Fruit fly (Drosophila melanogaster) whole organism, embryonic: Measurements from ENCODE around the gene Fancl.

Source experiments
- Aef1 ChIP-seq: fragments of 200-800 bp; sonication (Bioruptor generic); IDR thresholded peaks from 3 replicates; pipeline ENCODE4 v1.3.6; 2022; ENCODE audit warnings: missing biosample characterization, missing genetic modification characterization
- BEAF-32 ChIP-seq: fragments of 200-800 bp; sonication (Bioruptor generic); optimal IDR thresholded peaks from 3 replicates; lab custom pipeline; 2017; ENCODE audit warnings: missing biosample characterization, missing genetic modification characterization, mild to moderate bottlenecking, moderate library complexity, missing genetic modification reagents
- CG10321 ChIP-seq: fragments of 200-800 bp; sonication (Bioruptor generic); IDR thresholded peaks from 2 replicates; pipeline ENCODE4 v1.3.6; 2022; ENCODE audit warnings: missing biosample characterization, missing genetic modification characterization
- CG10462 ChIP-seq: fragments of 200-800 bp; sonication (Bioruptor generic); optimal IDR thresholded peaks from 2 replicates; lab custom pipeline; 2016; ENCODE audit warnings: missing biosample characterization, missing genetic modification characterization
- CG13775 ChIP-seq: fragments of 200-800 bp; sonication (Bioruptor generic); optimal IDR thresholded peaks from 3 replicates; lab custom pipeline; 2017; ENCODE audit warnings: missing biosample characterization, mild to moderate bottlenecking, missing genetic modification characterization
- CG14667 ChIP-seq: fragments of 200-800 bp; sonication (Bioruptor generic); IDR thresholded peaks from 2 replicates; pipeline ENCODE4 v1.3.6; 2022; ENCODE audit warnings: missing biosample characterization, missing genetic modification characterization
- CG17612 ChIP-seq: fragments of 200-800 bp; sonication (Bioruptor generic); IDR thresholded peaks from 2 replicates; pipeline ENCODE4 v1.3.6; 2022; ENCODE audit warnings: missing biosample characterization, missing genetic modification characterization
- CG30431 ChIP-seq: fragments of 200-800 bp; sonication (Bioruptor generic); optimal IDR thresholded peaks from 2 replicates; lab custom pipeline; 2017; ENCODE audit warnings: missing biosample characterization, missing genetic modification characterization
- CG4820 ChIP-seq: fragments of 200-800 bp; sonication (Bioruptor generic); optimal IDR thresholded peaks from 3 replicates; lab custom pipeline; 2016; ENCODE audit warnings: missing biosample characterization, missing genetic modification characterization
- CG6791 ChIP-seq: fragments of 200-800 bp; sonication (Bioruptor generic); IDR thresholded peaks from 3 replicates; pipeline ENCODE4 v1.3.6; 2022; ENCODE audit warnings: missing biosample characterization, missing genetic modification characterization; ENCODE audit not compliant: partially characterized antibody
- CG6854 ChIP-seq: fragments of 200-800 bp; sonication (Bioruptor generic); optimal IDR thresholded peaks from 3 replicates; lab custom pipeline; 2017; ENCODE audit warnings: missing biosample characterization, mild to moderate bottlenecking, missing genetic modification characterization
- CG7745 ChIP-seq: fragments of 200-800 bp; sonication (Bioruptor generic); optimal IDR thresholded peaks from 2 replicates; lab custom pipeline; 2018; ENCODE audit warnings: missing biosample characterization, mild to moderate bottlenecking, missing genetic modification characterization, moderate library complexity
- CkIIα-i1 ChIP-seq: fragments of 200-800 bp; sonication (Bioruptor generic); IDR thresholded peaks from 2 replicates; pipeline ENCODE4 v1.3.6; 2022; ENCODE audit warnings: missing biosample characterization, missing genetic modification characterization
- Drgx ChIP-seq: fragments of 200-800 bp; sonication (Bioruptor generic); IDR thresholded peaks from 2 replicates; pipeline ENCODE4 v1.3.6; 2022; ENCODE audit warnings: missing biosample characterization, missing genetic modification characterization
- Fer1 ChIP-seq: fragments of 200-800 bp; sonication (Bioruptor generic); optimal IDR thresholded peaks from 2 replicates; lab custom pipeline; 2017; ENCODE audit warnings: missing biosample characterization, mild to moderate bottlenecking, missing genetic modification characterization
- HHEX ChIP-seq: fragments of 200-800 bp; sonication (Bioruptor generic); optimal IDR thresholded peaks from 3 replicates; lab custom pipeline; 2017; ENCODE audit warnings: missing biosample characterization, mild to moderate bottlenecking, missing genetic modification characterization, missing genetic modification reagents
- Hey ChIP-seq: fragments of 200-800 bp; sonication (Bioruptor generic); optimal IDR thresholded peaks from 3 replicates; lab custom pipeline; 2018; ENCODE audit warnings: missing biosample characterization, mild to moderate bottlenecking, missing genetic modification characterization
- Mad ChIP-seq: fragments of 200-800 bp; sonication (Bioruptor generic); optimal IDR thresholded peaks from 2 replicates; lab custom pipeline; 2016; ENCODE audit warnings: missing biosample characterization, missing genetic modification characterization
- Nf-YB ChIP-seq: fragments of 200-800 bp; sonication (Bioruptor generic); optimal IDR thresholded peaks from 3 replicates; lab custom pipeline; 2019; ENCODE audit warnings: missing biosample characterization, mild to moderate bottlenecking, missing genetic modification characterization, moderate library complexity
- Opbp ChIP-seq: fragments of 200-800 bp; sonication (Bioruptor generic); IDR thresholded peaks from 3 replicates; pipeline ENCODE4 v1.3.6; 2022; ENCODE audit warnings: missing biosample characterization, missing genetic modification characterization; ENCODE audit not compliant: partially characterized antibody
- PHDP ChIP-seq: fragments of 200-800 bp; sonication (Bioruptor generic); optimal IDR thresholded peaks from 3 replicates; lab custom pipeline; 2018; ENCODE audit warnings: missing biosample characterization, mild to moderate bottlenecking, missing genetic modification characterization, moderate library complexity
- Side ChIP-seq: fragments of 200-800 bp; sonication (Bioruptor generic); optimal IDR thresholded peaks from 2 replicates; lab custom pipeline; 2016; ENCODE audit warnings: missing biosample characterization, missing genetic modification characterization
- Sry-δ ChIP-seq: fragments of 200-800 bp; sonication (Bioruptor generic); optimal IDR thresholded peaks from 2 replicates; lab custom pipeline; 2016; ENCODE audit warnings: missing biosample characterization, missing genetic modification characterization
- TFAM ChIP-seq: fragments of 200-800 bp; sonication (Bioruptor generic); optimal IDR thresholded peaks from 2 replicates; lab custom pipeline; 2017; ENCODE audit warnings: missing biosample characterization, missing genetic modification characterization, inconsistent platforms
- Taf1 ChIP-seq: fragments of 200-800 bp; sonication (Bioruptor generic); IDR thresholded peaks from 2 replicates; pipeline ENCODE4 v1.3.6; 2022; ENCODE audit warnings: missing biosample characterization, missing genetic modification characterization
- Trl ChIP-seq, 3 experiments: fragments of >200 bp in 2 of 3; fragments of 200-800 bp in 1 of 3; sonication (Bioruptor generic) in 1 of 3; optimal IDR thresholded peaks; 2 replicates in 1 of 3; 3 replicates in 2 of 3; lab custom pipeline; 2016 to 2017; ENCODE audit warnings: missing biosample characterization in 1 of 3, missing genetic modification characterization in 1 of 3
- ac ChIP-seq: fragments of 200-800 bp; sonication (Bioruptor generic); optimal IDR thresholded peaks from 3 replicates; lab custom pipeline; 2017; ENCODE audit warnings: missing biosample characterization, mild to moderate bottlenecking, missing genetic modification characterization
- ara ChIP-seq: fragments of 200-800 bp; sonication (Bioruptor generic); IDR thresholded peaks from 2 replicates; pipeline ENCODE4 v1.3.6; 2022; ENCODE audit warnings: missing biosample characterization, missing genetic modification characterization
- ash1 ChIP-seq: fragments of 200-800 bp; sonication (Bioruptor generic); optimal IDR thresholded peaks from 2 replicates; lab custom pipeline; 2018; ENCODE audit warnings: missing biosample characterization, mild to moderate bottlenecking, missing genetic modification characterization
- btn ChIP-seq: fragments of 200-800 bp; sonication (Bioruptor generic); optimal IDR thresholded peaks from 2 replicates; lab custom pipeline; 2016; ENCODE audit warnings: missing biosample characterization, missing genetic modification characterization
- chinmo ChIP-seq: fragments of 200-800 bp; sonication (Bioruptor generic); IDR thresholded peaks from 4 replicates; pipeline ENCODE4 v1.3.6; 2022; ENCODE audit warnings: missing biosample characterization, missing genetic modification characterization; ENCODE audit not compliant: partially characterized antibody
- crc ChIP-seq: fragments of 200-800 bp; sonication (Bioruptor generic); optimal IDR thresholded peaks from 2 replicates; lab custom pipeline; 2016; ENCODE audit warnings: missing biosample characterization, missing genetic modification characterization
- ewg ChIP-seq: fragments of 200-800 bp; sonication (Bioruptor generic); optimal IDR thresholded peaks from 3 replicates; lab custom pipeline; 2017; ENCODE audit warnings: mild to moderate bottlenecking, missing biosample characterization, missing genetic modification reagents, missing genetic modification characterization
- exex ChIP-seq: fragments of 200-800 bp; sonication (Bioruptor generic); optimal IDR thresholded peaks from 4 replicates; lab custom pipeline; 2018; ENCODE audit warnings: missing biosample characterization, mild to moderate bottlenecking, missing genetic modification characterization, moderate library complexity
- gce ChIP-seq: fragments of 200-800 bp; sonication (Bioruptor generic); IDR thresholded peaks from 3 replicates; pipeline ENCODE4 v1.3.6; 2022; ENCODE audit warnings: missing biosample characterization, missing genetic modification characterization
- h ChIP-seq: fragments of >200 bp; optimal IDR thresholded peaks from 2 replicates; lab custom pipeline; 2017
- hkb ChIP-seq, 2 experiments: fragments of 200-800 bp in 1 of 2; fragments of >200 bp in 1 of 2; sonication (Bioruptor generic) in 1 of 2; IDR thresholded peaks in 1 of 2; optimal IDR thresholded peaks in 1 of 2; 2 replicates each; pipeline versions ENCODE4 v1.3.6 to Lab custom; 2017 to 2022; ENCODE audit warnings: missing biosample characterization in 1 of 2, missing genetic modification characterization in 1 of 2
- ken ChIP-seq: fragments of 200-800 bp; sonication (Bioruptor generic); IDR thresholded peaks from 3 replicates; pipeline ENCODE4 v1.3.6; 2022; ENCODE audit warnings: missing biosample characterization, missing genetic modification characterization
- klu ChIP-seq: fragments of 200-800 bp; sonication (Bioruptor generic); IDR thresholded peaks from 2 replicates; pipeline ENCODE4 v1.3.6; 2022; ENCODE audit warnings: missing biosample characterization, missing genetic modification characterization
- mam ChIP-seq: fragments of 200-800 bp; sonication (Bioruptor generic); optimal IDR thresholded peaks from 3 replicates; lab custom pipeline; 2016; ENCODE audit warnings: missing biosample characterization, missing genetic modification characterization
- nom ChIP-seq: fragments of 200-800 bp; sonication (Bioruptor generic); optimal IDR thresholded peaks from 2 replicates; lab custom pipeline; 2017; ENCODE audit warnings: missing biosample characterization, missing genetic modification characterization, mild to moderate bottlenecking, moderate library complexity, missing genetic modification reagents
- phol ChIP-seq: fragments of 200-800 bp; sonication (Bioruptor generic); optimal IDR thresholded peaks from 3 replicates; lab custom pipeline; 2018; ENCODE audit warnings: missing biosample characterization, mild to moderate bottlenecking, missing genetic modification characterization, moderate library complexity
- ro ChIP-seq: fragments of 200-800 bp; sonication (Bioruptor generic); IDR thresholded peaks from 2 replicates; pipeline ENCODE4 v1.3.6; 2022; ENCODE audit warnings: missing biosample characterization, missing genetic modification characterization
- scrt ChIP-seq: fragments of 200-800 bp; sonication (Bioruptor generic); optimal IDR thresholded peaks from 2 replicates; lab custom pipeline; 2018; ENCODE audit warnings: missing biosample characterization, mild to moderate bottlenecking, missing genetic modification characterization, moderate library complexity
- sens-2 ChIP-seq: fragments of 200-800 bp; sonication (Bioruptor generic); IDR thresholded peaks from 2 replicates; pipeline ENCODE4 v1.3.6; 2022; ENCODE audit warnings: missing biosample characterization, missing genetic modification characterization
- stc ChIP-seq: fragments of 200-800 bp; sonication (Bioruptor generic); IDR thresholded peaks from 2 replicates; pipeline ENCODE4 v1.3.6; 2022; ENCODE audit warnings: missing biosample characterization, missing genetic modification characterization
- usp ChIP-seq: fragments of >200 bp; optimal IDR thresholded peaks from 2 replicates; lab custom pipeline; 2017; ENCODE audit warnings: missing biosample characterization, missing genetic modification characterization
- vvl ChIP-seq: fragments of 200-800 bp; sonication (Bioruptor generic); IDR thresholded peaks from 2 replicates; pipeline ENCODE4 v1.3.6; 2022; ENCODE audit warnings: missing biosample characterization, missing genetic modification characterization
- z ChIP-seq: fragments of 200-800 bp; sonication (Bioruptor generic); IDR thresholded peaks from 3 replicates; pipeline ENCODE4 v1.3.6; 2022; ENCODE audit warnings: missing biosample characterization, missing genetic modification characterization

Fancl gene

dm6 chr3R:10042664-10043372 lies 9.9 kb downstream of the Fancl start, which contains the start of the genes Mical and CG3909 (continued):
- TF ChIP-seq CG7745 (tag; lab: Kevin White, UChicago) (no peak), CG13775 (GFP tag; lab: Kevin White, UChicago) (peak; percentile 80), ken (GFP tag; lab: Robert Waterston, UW) (peak; percentile 84), PHDP (tag; lab: Kevin White, UChicago) (peak; percentile 85), HHEX (GFP tag; lab: Kevin White, UChicago) (peak; percentile 63), ewg (GFP tag; lab: Kevin White, UChicago) (peak; percentile 38), TFAM (GFP tag; lab: Kevin White, UChicago) (no peak), Drgx (GFP tag; lab: Robert Waterston, UW) (peak; percentile 80), Opbp (no peak; the same call in 1 of the 3 replicates), BEAF-32 (GFP tag; lab: Kevin White, UChicago) (peak; percentile 28), Aef1 (GFP tag; lab: Robert Waterston, UW) (peak; percentile 84), CG10462 (peak; percentile 59), Taf1 (peak; percentile 87), phol (tag; lab: Kevin White, UChicago) (peak; percentile 92), CG6791 (GFP tag; lab: Robert Waterston, UW) (0 out of 3 replicates have a peak, but pooled peaks have one; percentile 30), z (GFP tag; lab: Robert Waterston, UW) (no peak), vvl (peak; percentile 97), mam (GFP tag; lab: Kevin White, UChicago) (peak; percentile 65), CG17612 (GFP tag; lab: Robert Waterston, UW) (peak; percentile 79), exex (tag; lab: Kevin White, UChicago) (peak; percentile 76), gce (peak; percentile 80), Hey (tag; lab: Kevin White, UChicago) (no peak), CG14667 (GFP tag; lab: Robert Waterston, UW) (peak; percentile 89), sens-2 (GFP tag; lab: Robert Waterston, UW) (peak; percentile 48), chinmo (GFP tag; lab: Robert Waterston, UW) (peak; percentile 72; the same call in 1 of the 4 replicates), btn (GFP tag; lab: Kevin White, UChicago) (no peak), h (lab: Kevin White, UChicago) (no peak), CG6854 (GFP tag; lab: Kevin White, UChicago) (no peak), crc (no peak), Side (GFP tag; lab: Kevin White, UChicago) (peak; percentile 15), ara (GFP tag; lab: Robert Waterston, UW) (peak; percentile 59; the same call in 1 of the 2 replicates), scrt (GFP tag; lab: Kevin White, UChicago) (peak; percentile 35), CG4820 (GFP tag; lab: Kevin White, UChicago) (peak; percentile 64), nom (peak; percentile 49), ac (GFP tag; lab: Kevin White, UChicago) (no peak), Sry-δ (peak; percentile 29), klu (peak; percentile 81), usp (GFP tag; lab: Kevin White, UChicago) (no peak), CG30431 (GFP tag; lab: Kevin White, UChicago) (peak; percentile 35), Trl (optimal IDR thresholded peaks at IDR 0.05; lab: Kevin White, UChicago) (no peak), Trl (GFP tag; optimal IDR thresholded peaks at IDR 0.05; lab: Kevin White, UChicago) (peak; percentile 58), Fer1 (GFP tag; lab: Kevin White, UChicago) (peak; percentile 79), CkIIα-i1 (no peak), hkb (optimal IDR thresholded peaks at IDR 0.05; lab: Kevin White, UChicago) (no peak), hkb (GFP tag; IDR thresholded peaks at IDR 0.05; lab: Robert Waterston, UW) (peak; percentile 82), ash1 (GFP tag; lab: Kevin White, UChicago) (peak; percentile 26), Nf-YB (GFP tag; lab: Kevin White, UChicago) (peak; percentile 70), stc (peak; percentile 92), ro (no peak; the same call in 1 of the 2 replicates), CG10321 (GFP tag; lab: Robert Waterston, UW) (peak; percentile 43; the same call in 1 of the 2 replicates), Mad (GFP tag; lab: Kevin White, UChicago) (peak; percentile 9)
